Worm (Caenorhabditis elegans): ENCODE data around the gene ZC84.7.

DNA sequence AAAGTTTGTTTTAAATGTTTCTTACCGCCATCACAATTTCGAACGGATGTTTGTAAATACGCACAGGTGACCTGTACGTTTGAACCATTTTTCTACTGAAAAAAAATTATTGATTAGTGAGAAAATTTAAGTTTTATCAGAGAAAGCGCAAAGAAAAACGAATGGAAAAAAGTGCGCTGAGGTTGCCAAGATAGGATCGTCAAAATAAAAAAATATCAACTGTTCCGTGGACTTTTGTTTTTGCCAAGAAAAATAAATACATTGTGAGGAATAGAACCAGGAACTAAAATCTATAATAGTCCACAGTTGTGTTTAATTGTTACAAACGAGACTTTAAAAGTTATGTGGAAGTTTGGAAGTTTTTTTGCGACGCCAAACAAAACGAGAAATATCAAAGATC is 50.4 kb downstream of the ZC84.7 start, which contains the start of gene T23G5.2:
- TF ChIP-seq snpc-4 (GFP tag; optimal IDR thresholded peaks at IDR 0.05), result no peak
- no peak for TF ChIP-seq snpc-4 (tag; optimal IDR thresholded peaks at IDR 0.05)
- TF ChIP-seq unc-62 (GFP tag; optimal IDR thresholded peaks at IDR 0.05), result no peak
- no peak for TF ChIP-seq let-607 (tag; optimal IDR thresholded peaks at IDR 0.05)
- TF ChIP-seq Y79H2A.3 (GFP tag; conservative IDR thresholded peaks at IDR 0.05), result no peak
- TF ChIP-seq B0261.1 (tag; optimal IDR thresholded peaks at IDR 0.05), result no peak
- TF ChIP-seq cebp-2 (GFP tag; IDR thresholded peaks at IDR 0.05), result no peak
